Worm (Caenorhabditis elegans) whole organism, midembryonic: ENCODE data around the gene cnc-6.

ENCODE experiments used
- T22C8.4 ChIP-seq: fragments of 200-800 bp; sonication (Bioruptor generic); IDR thresholded peaks from 2 replicates; pipeline ENCODE4 v1.3.6; 2022; ENCODE audit warnings: missing genetic modification characterization, missing compliant biosample characterization
- cog-1 ChIP-seq: sonication (generic microtip); optimal IDR thresholded peaks from 2 replicates; lab custom pipeline; 2016; ENCODE audit warnings: missing genetic modification characterization, missing compliant biosample characterization
- flt-1 ChIP-seq: fragments of 200-800 bp; sonication (Bioruptor generic); IDR thresholded peaks from 2 replicates; pipeline ENCODE4 v1.3.6; 2022; ENCODE audit warnings: missing genetic modification characterization, missing compliant biosample characterization
- klf-2 ChIP-seq: fragments of 200-800 bp; sonication (Bioruptor generic); conservative IDR thresholded peaks from 2 replicates; pipeline ENCODE4 v1.3.6; 2022; ENCODE audit warnings: missing genetic modification reagents, missing genetic modification characterization, missing compliant biosample characterization
- med-1 ChIP-seq: sonication (generic microtip); optimal IDR thresholded peaks from 2 replicates; lab custom pipeline; 2017; ENCODE audit warnings: missing genetic modification characterization, mild to moderate bottlenecking, missing compliant biosample characterization, antibody characterized with exemption, missing genetic modification reagents; ENCODE audit not compliant: insufficient read depth
- ref-1 ChIP-seq: fragments of 200-800 bp; sonication (Bioruptor generic); conservative IDR thresholded peaks from 2 replicates; pipeline ENCODE4 v1.3.6; 2022; ENCODE audit warnings: missing genetic modification reagents, missing genetic modification characterization, missing compliant biosample characterization
- tab-1 ChIP-seq: fragments of 200-800 bp; sonication (Bioruptor generic); IDR thresholded peaks from 2 replicates; pipeline ENCODE4 v1.3.6; 2022; ENCODE audit warnings: missing genetic modification characterization, missing compliant biosample characterization
- ztf-23 ChIP-seq: fragments of 200-800 bp; sonication (Bioruptor generic); IDR thresholded peaks from 2 replicates; pipeline ENCODE4 v1.3.6; 2022; ENCODE audit warnings: missing genetic modification reagents, missing genetic modification characterization, missing compliant biosample characterization
- ztf-29 ChIP-seq: fragments of 200-800 bp; sonication (Bioruptor generic); IDR thresholded peaks from 2 replicates; pipeline ENCODE4 v1.3.6; 2022; ENCODE audit warnings: missing genetic modification reagents, missing genetic modification characterization, missing compliant biosample characterization

The cnc-6 gene

DNA sequence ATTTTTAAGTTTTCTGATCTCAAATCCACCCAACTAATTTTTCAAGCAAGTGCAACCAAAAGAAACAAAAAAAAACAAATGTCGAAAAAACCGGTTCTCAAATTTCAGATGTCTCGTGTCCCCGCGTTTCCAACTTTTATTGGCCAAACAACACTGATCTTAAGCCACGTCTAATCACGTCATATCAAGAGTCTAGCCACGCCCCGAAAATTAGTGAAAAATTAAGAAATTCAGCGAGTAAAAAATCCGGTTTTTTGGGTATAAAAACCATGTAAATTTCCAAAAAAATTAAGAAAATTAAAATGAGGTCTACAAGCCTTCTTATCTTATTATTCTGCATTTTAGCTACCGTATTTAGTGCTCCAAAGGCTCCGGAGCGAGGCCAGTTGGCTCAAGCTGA is at the start of gene cnc-6:
Gene cnc-6 (plus strand): TSS at position 301 of the 400 bp plus-strand sequence.
- no peak for TF ChIP-seq cog-1 (tag; lab: Kevin White, UChicago)
- TF ChIP-seq med-1 (GFP tag; lab: Kevin White, UChicago): no peak
- no peak for TF ChIP-seq klf-2
- no peak for TF ChIP-seq ref-1 (GFP tag; lab: Robert Waterston, UW)
- TF ChIP-seq tab-1 (GFP tag; lab: Robert Waterston, UW): no peak

DNA sequence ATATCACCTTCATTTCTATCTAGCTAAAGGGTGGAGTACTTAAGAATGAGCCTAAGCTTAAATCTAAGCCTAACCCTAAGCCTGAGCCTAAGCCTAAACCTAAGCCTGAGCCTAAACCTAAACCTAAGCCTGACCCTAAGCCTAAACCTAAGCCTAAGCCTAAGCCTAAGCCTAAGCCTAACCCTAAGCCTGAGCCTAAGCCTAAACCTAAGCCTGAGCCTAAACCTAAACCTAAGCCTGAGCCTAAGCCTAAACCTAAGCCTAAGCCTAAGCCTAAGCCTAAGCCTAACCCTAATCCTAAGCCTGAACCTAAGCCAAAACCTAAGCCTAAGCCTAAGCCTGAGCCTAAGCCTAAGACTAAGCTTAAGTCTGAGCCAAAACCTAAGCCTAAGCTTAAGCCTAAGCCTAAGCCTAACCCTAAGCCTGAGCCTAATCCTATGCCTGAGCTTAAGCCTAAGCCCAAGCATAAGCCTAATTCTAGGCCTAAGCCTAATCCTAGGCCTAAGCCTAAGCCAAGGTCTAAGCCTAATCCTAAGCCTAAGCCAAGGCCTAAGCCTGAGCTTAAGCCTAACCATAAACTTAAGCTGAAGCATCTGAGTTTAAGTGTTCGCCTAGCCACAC is 49.2 kb upstream of the cnc-6 start:
- TF ChIP-seq ztf-23 (0 out of 2 replicates have a peak, but pooled peaks have one; percentile 60), ztf-29 (GFP tag; lab: Robert Waterston, UW) (no peak)

DNA sequence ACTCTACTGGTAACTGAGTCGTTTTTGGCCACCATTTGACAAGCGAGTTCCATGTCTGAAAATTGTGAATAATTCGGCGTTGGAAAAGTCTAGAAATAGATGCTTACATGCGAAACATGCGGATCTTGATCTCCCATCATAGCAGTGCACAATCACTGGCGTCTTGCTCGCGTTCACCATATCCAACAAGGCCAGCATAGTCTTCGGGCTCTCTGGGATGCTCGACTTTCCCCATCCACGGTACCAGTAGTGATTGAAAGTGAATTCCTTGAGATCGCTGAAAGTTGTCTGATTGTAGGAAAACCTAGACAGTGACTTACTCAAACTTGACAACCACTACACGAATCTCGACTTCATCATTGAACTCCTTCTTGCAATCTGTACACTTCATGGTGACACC is 45.5 kb upstream of the cnc-6 start:
- TF ChIP-seq ztf-29 (GFP tag; lab: Robert Waterston, UW): no peak
- TF ChIP-seq tab-1 (GFP tag; lab: Robert Waterston, UW): no peak
- no peak for TF ChIP-seq flt-1
- no peak for TF ChIP-seq klf-2
- no peak for TF ChIP-seq med-1 (GFP tag; lab: Kevin White, UChicago)
- no peak for TF ChIP-seq ztf-23
- TF ChIP-seq cog-1 (tag; lab: Kevin White, UChicago): no peak
- no peak for TF ChIP-seq T22C8.4 (GFP tag; lab: Robert Waterston, UW)
- TF ChIP-seq ref-1 (GFP tag; lab: Robert Waterston, UW): no peak

DNA sequence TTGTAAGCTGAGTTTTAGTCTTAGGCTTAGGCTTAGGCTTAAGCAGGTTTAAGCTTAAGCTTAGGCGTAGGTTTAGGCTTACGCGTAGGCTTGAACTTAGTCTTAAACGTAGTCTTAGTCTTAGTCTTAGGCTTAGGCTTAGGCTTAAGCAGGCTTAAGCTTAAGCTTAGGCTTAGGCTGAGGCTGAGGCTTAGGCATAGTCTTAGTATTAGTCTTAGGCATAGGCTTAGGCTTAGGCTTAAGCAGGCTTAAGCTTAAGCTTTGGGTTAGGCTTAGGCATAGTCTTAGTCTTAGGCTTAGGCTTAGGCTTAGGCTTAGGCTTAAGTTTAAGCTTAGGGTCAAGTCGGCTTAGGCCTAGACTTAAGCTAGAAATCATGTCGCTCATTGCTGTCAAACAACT is 44.5 kb upstream of the cnc-6 start:
- peak; percentile 50; the same call in 1 of the 2 replicates for TF ChIP-seq ztf-29 (GFP tag; lab: Robert Waterston, UW)
- TF ChIP-seq ref-1 (GFP tag; lab: Robert Waterston, UW): no peak
- TF ChIP-seq ztf-23: no peak

DNA sequence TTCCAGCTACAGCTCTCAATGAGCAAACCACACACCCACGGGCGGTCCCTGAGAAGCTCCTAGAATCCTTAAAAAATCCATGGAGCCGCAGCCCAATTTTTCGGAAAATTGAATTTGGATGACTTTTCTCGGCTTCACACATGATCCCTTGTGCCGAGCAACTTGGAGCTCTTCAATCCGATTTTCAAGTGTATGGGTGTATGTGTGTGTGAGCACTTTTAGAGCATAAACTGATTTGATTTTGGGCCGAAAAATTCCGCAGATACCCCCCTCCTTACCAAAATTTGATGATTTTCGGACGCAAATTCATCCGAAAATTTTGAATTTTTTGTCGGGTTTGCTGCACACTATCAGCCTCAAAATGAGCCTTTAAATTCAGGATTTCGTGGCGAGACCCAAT is 31.5 kb upstream of the cnc-6 start:
- TF ChIP-seq klf-2 (no peak), ref-1 (GFP tag; lab: Robert Waterston, UW) (no peak), ztf-23 (no peak), flt-1 (no peak), cog-1 (tag; lab: Kevin White, UChicago) (no peak), T22C8.4 (GFP tag; lab: Robert Waterston, UW) (no peak), med-1 (GFP tag; lab: Kevin White, UChicago) (no peak), ztf-29 (GFP tag; lab: Robert Waterston, UW) (no peak), tab-1 (GFP tag; lab: Robert Waterston, UW) (no peak)

DNA sequence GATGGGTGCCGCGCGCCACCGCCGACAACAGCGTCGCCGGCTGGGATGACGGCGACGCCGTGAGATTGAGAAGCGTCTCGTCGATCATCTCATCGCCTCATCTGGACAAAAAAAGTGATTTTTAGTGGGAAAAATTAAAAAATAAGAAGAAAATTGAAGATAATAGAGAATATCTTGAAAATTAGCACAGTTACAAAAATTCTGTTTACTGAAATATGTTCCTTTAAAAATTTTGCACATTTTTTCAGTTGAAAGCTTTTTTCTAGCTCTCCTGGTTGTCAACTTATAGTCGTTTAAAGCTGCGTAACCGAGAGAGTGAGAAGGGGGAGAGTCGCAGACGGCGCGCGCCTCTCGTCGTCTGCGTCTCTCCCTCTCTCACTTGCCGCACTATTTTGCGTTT is 30.3 kb upstream of the cnc-6 start, which contains the start of gene ser-4:
Gene ser-4 (minus strand): TSS at position 101 of the 400 bp plus-strand sequence.
- TF ChIP-seq ztf-29 (GFP tag; lab: Robert Waterston, UW): no peak
- no peak for TF ChIP-seq ref-1 (GFP tag; lab: Robert Waterston, UW)
- TF ChIP-seq T22C8.4 (GFP tag; lab: Robert Waterston, UW): no peak
- no peak for TF ChIP-seq ztf-23
- no peak for TF ChIP-seq cog-1 (tag; lab: Kevin White, UChicago)
- no peak for TF ChIP-seq flt-1
- TF ChIP-seq med-1 (GFP tag; lab: Kevin White, UChicago): no peak
- no peak for TF ChIP-seq klf-2
- TF ChIP-seq tab-1 (GFP tag; lab: Robert Waterston, UW): no peak

DNA sequence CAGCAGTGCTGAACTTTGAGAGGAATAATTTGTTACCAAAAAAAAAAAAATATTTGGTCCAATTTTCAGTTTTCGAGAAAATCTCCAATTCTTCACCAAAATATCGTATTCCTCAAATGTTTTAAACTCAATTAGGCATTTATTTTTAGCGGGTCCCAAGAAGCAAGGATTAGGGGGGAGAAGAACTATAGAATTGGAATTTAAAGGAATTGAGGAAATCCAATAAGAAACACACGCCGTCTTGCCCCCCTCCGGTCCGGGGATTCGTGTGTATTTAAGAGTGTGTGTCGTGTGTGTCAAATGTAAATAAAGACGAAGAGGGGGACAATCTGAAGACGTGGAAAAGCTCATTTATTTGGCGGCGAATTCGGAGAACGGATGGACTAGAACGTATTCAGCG is 29.9 kb upstream of the cnc-6 start:
- TF ChIP-seq klf-2: no peak
- no peak for TF ChIP-seq med-1 (GFP tag; lab: Kevin White, UChicago)
- no peak for TF ChIP-seq cog-1 (tag; lab: Kevin White, UChicago)
- TF ChIP-seq T22C8.4 (GFP tag; lab: Robert Waterston, UW): no peak
- no peak for TF ChIP-seq ztf-23
- no peak for TF ChIP-seq ztf-29 (GFP tag; lab: Robert Waterston, UW)
- no peak for TF ChIP-seq flt-1
- TF ChIP-seq tab-1 (GFP tag; lab: Robert Waterston, UW): no peak
- no peak for TF ChIP-seq ref-1 (GFP tag; lab: Robert Waterston, UW)

DNA sequence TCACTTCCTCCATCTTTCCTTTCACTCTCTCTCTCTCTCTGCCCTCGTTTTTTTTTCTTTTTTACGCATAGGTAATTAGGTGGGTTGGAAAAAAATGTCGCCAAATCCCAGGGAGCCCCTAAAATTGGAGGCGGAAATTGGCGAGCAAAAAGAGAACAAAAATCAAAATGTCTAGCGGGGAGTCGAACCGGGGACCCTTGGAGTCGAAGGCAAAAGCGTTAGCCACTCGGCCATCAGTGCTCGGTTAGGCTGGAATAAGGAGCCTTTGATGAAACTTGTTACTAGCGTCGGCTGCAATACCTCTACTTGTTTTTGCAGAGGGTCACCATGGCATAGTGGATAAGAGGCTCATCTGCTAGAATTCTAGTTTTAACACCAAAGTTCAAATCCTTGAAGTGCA is 20.2 kb upstream of the cnc-6 start:
- TF ChIP-seq ref-1 (GFP tag; lab: Robert Waterston, UW) (no peak), med-1 (GFP tag; lab: Kevin White, UChicago) (no peak), tab-1 (GFP tag; lab: Robert Waterston, UW) (no peak), klf-2 (no peak), cog-1 (tag; lab: Kevin White, UChicago) (no peak), T22C8.4 (GFP tag; lab: Robert Waterston, UW) (no peak), ztf-23 (no peak), ztf-29 (GFP tag; lab: Robert Waterston, UW) (no peak), flt-1 (no peak)

DNA sequence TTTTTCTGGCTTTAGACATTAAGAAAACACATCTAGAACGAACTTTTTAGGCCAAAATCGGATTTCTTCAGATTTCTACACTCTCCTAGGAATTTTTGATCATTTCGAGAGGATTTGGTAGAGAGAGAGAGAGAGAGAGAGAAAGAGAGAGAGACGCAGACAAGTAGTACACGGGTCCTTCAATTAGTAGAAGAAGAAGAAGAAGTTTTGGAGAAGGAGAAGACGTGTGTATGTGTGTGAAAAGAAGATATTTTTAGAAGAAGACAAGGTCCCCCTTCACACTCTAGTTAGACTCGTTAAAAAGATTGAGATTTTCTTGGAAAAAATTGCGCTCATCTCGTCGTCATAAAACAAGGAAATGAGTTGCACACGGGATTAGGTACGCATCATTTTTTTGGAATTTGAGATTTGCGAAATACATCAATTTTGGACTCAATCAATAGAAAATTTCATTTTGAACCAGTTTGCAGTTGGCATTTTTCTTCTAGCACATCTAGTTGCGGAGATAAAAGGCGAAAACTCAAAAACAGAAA is 19.8 kb upstream of the cnc-6 start:
- TF ChIP-seq klf-2 (no peak), ref-1 (GFP tag; lab: Robert Waterston, UW) (no peak), ztf-29 (GFP tag; lab: Robert Waterston, UW) (no peak), cog-1 (tag; lab: Kevin White, UChicago) (no peak), T22C8.4 (GFP tag; lab: Robert Waterston, UW) (no peak), ztf-23 (no peak), med-1 (GFP tag; lab: Kevin White, UChicago) (no peak), tab-1 (GFP tag; lab: Robert Waterston, UW) (no peak), flt-1 (no peak)

DNA sequence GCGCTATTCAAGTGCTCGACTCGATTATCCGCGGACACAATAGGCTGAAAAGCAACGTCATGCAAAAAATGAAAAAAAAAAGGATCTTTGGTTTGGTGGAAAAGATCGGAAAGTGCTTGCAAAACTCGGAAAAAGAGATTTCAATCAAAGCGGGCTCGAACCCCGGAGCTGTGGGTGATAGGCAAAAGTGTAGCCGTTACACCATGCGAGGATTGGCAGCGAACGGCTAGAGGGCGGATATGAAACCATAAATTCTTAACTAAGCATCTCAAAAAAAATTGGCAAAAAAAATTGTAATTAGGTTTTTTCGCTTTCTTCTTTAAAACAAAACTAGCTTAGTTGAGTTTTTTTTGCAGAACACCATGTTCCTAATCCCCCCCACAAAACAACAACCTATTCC is 18.8 kb upstream of the cnc-6 start:
- TF ChIP-seq ref-1 (GFP tag; lab: Robert Waterston, UW) (no peak), tab-1 (GFP tag; lab: Robert Waterston, UW) (no peak), ztf-29 (GFP tag; lab: Robert Waterston, UW) (no peak), klf-2 (no peak), ztf-23 (no peak), med-1 (GFP tag; lab: Kevin White, UChicago) (no peak), cog-1 (tag; lab: Kevin White, UChicago) (no peak), flt-1 (no peak), T22C8.4 (GFP tag; lab: Robert Waterston, UW) (no peak)
